Fruit fly (Drosophila melanogaster): ENCODE measurements around the gene Rich.

Rich gene

dm6 chr3L:22262797-22263423 is at the start of gene Rich, which contains the start of gene Ddx1:
Gene Rich (minus strand): TSS chr3L:22262921.
Gene Ddx1 (plus strand): TSS chr3L:22263369.
- no peak for TF ChIP-seq CG16779 (tag; optimal IDR thresholded peaks at IDR 0.05)
- no peak for TF ChIP-seq Blimp-1 (GFP tag; optimal IDR thresholded peaks at IDR 0.05)
- TF ChIP-seq ss (GFP tag; optimal IDR thresholded peaks at IDR 0.05) = peak in 1 of 2 experiments; percentile 41
- TF ChIP-seq Sox15 (GFP tag; optimal IDR thresholded peaks at IDR 0.05) = peak; percentile 37
- TF ChIP-seq CG34406 (GFP tag; optimal IDR thresholded peaks at IDR 0.05) = peak; percentile 11
- TF ChIP-seq CG31627 (GFP tag; optimal IDR thresholded peaks at IDR 0.05) = peak; percentile 43
- no peak for TF ChIP-seq fkh (GFP tag; optimal IDR thresholded peaks at IDR 0.05)
- peak; percentile 56 for TF ChIP-seq cyc (GFP tag; optimal IDR thresholded peaks at IDR 0.05)
- TF ChIP-seq pdm3 (GFP tag; optimal IDR thresholded peaks at IDR 0.05) = peak; percentile 62
- TF ChIP-seq CG6276 (GFP tag; optimal IDR thresholded peaks at IDR 0.05) = no peak
- no peak for TF ChIP-seq dac (GFP tag; optimal IDR thresholded peaks at IDR 0.05)
- no peak for TF ChIP-seq Hr38 (GFP tag; optimal IDR thresholded peaks at IDR 0.05)
- peak; percentile 86 for TF ChIP-seq Eip78C (GFP tag)
- peak; percentile 37 for TF ChIP-seq Hr39 (GFP tag; optimal IDR thresholded peaks at IDR 0.05)
- TF ChIP-seq dsx (GFP tag; optimal IDR thresholded peaks at IDR 0.05; ENCODE audit: poor library complexity, severe bottlenecking) = no peak
- TF ChIP-seq salr (GFP tag; optimal IDR thresholded peaks at IDR 0.05) = no peak
- no peak for TF ChIP-seq CG4318 (GFP tag; optimal IDR thresholded peaks at IDR 0.05)
- TF ChIP-seq CG3919 (GFP tag; optimal IDR thresholded peaks at IDR 0.05) = peak; percentile 59
- peak; percentile 41 for TF ChIP-seq Sox14 (GFP tag; optimal IDR thresholded peaks at IDR 0.05)
- no peak for TF ChIP-seq CG15336 (GFP tag; IDR thresholded peaks at IDR 0.05)
- peak; percentile 32 for TF ChIP-seq CG11902 (GFP tag; optimal IDR thresholded peaks at IDR 0.05)
- TF ChIP-seq Ets96B (tag; optimal IDR thresholded peaks at IDR 0.05) = peak; percentile 30
- peak; percentile 33 for TF ChIP-seq Sox102F (GFP tag; optimal IDR thresholded peaks at IDR 0.05)
- TF ChIP-seq topi (GFP tag; optimal IDR thresholded peaks at IDR 0.05) = peak; percentile 50
- TF ChIP-seq CG8119 (GFP tag; IDR thresholded peaks at IDR 0.05) = no peak
- peak; percentile 58 for TF ChIP-seq Met (GFP tag; optimal IDR thresholded peaks at IDR 0.05)
- no peak for TF ChIP-seq CG10631 (GFP tag; optimal IDR thresholded peaks at IDR 0.05)
- TF ChIP-seq fd59A (GFP tag; optimal IDR thresholded peaks at IDR 0.05) = peak; percentile 19
- peak; percentile 27 for TF ChIP-seq CG6792 (GFP tag; optimal IDR thresholded peaks at IDR 0.05)
- TF ChIP-seq acj6 (GFP tag; optimal IDR thresholded peaks at IDR 0.05) = peak; percentile 52
- peak; percentile 57 for TF ChIP-seq achi (GFP tag; optimal IDR thresholded peaks at IDR 0.05)
- peak; percentile 53 for TF ChIP-seq CG32006 (GFP tag; optimal IDR thresholded peaks at IDR 0.05)
- no peak for TF ChIP-seq CG1621 (tag; optimal IDR thresholded peaks at IDR 0.05)
- no peak for TF ChIP-seq CG11762 (GFP tag; optimal IDR thresholded peaks at IDR 0.05; ENCODE audit: insufficient read depth)
- peak; percentile 23 for TF ChIP-seq CG8319 (GFP tag; optimal IDR thresholded peaks at IDR 0.05)
- TF ChIP-seq CG3032 (tag; optimal IDR thresholded peaks at IDR 0.05) = peak; percentile 35
- TF ChIP-seq CG6808 (GFP tag; optimal IDR thresholded peaks at IDR 0.05) = no peak
- TF ChIP-seq Ets21C (GFP tag; optimal IDR thresholded peaks at IDR 0.05) = peak; percentile 27
- peak; percentile 21 for TF ChIP-seq CG8632 (GFP tag; optimal IDR thresholded peaks at IDR 0.05)
- TF ChIP-seq esn (GFP tag; optimal IDR thresholded peaks at IDR 0.05) = peak; percentile 58
- TF ChIP-seq Smox (GFP tag; optimal IDR thresholded peaks at IDR 0.05) = peak; percentile 61
- TF ChIP-seq Eip75B (GFP tag; optimal IDR thresholded peaks at IDR 0.05) = peak; percentile 50
- peak; percentile 29; the same call in 1 of the 3 replicates for TF ChIP-seq eg (GFP tag; IDR thresholded peaks at IDR 0.05)
- TF ChIP-seq svp (GFP tag) = peak; percentile 84
- peak; percentile 53 for TF ChIP-seq lz (GFP tag; optimal IDR thresholded peaks at IDR 0.05)

Data from whole organism, prepupa.